Fruit fly (Drosophila melanogaster) whole organism, prepupa: ENCODE data around the gene P5CDh1.

Source experiments
- CG7368 ChIP-seq: fragments of 200-800 bp; sonication (Bioruptor generic); optimal IDR thresholded peaks from 3 replicates; lab custom pipeline; 2016; ENCODE audit warnings: missing biosample characterization, missing genetic modification characterization
- Eip75B ChIP-seq: fragments of 200-800 bp; sonication (Bioruptor generic); optimal IDR thresholded peaks from 3 replicates; lab custom pipeline; 2016; ENCODE audit warnings: missing biosample characterization, missing genetic modification characterization
- Eip78C ChIP-seq: fragments of 200-800 bp; sonication (Bioruptor generic); peaks from one replicate; lab custom pipeline; 2016; ENCODE audit warnings: missing biosample characterization, missing genetic modification characterization
- achi ChIP-seq: fragments of 200-800 bp; sonication (Bioruptor generic); optimal IDR thresholded peaks from 3 replicates; lab custom pipeline; 2016; ENCODE audit warnings: missing biosample characterization, missing genetic modification characterization

DNA sequence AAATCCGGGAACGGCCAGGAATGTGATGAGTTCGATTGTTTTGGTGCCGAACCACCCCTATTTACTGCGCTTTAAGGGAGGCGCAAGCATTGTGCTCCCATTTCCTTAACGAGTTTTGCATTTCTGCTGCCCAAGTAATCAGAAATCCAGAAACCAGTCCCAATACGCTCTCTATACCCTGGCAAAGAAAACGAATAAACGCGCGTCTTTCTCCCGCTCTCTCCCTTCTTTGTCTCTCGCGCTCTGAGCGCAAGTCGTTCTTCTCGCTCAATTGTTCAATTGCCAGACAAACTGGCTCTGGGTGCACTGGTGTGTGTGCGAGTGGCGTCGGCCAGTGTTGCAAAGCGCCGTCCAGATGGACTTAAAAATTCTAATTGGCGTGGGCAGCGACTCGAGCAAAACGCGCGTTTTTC is 39.2 kb upstream of the P5CDh1 start:
- TF ChIP-seq CG7368 (GFP tag; lab: Kevin White, UChicago) (peak; percentile 99), Eip75B (GFP tag; lab: Kevin White, UChicago) (peak; percentile 98), Eip78C (GFP tag; lab: Kevin White, UChicago) (peak; percentile 99), achi (GFP tag; lab: Kevin White, UChicago) (peak; percentile 96)
